Fruit fly (Drosophila melanogaster) whole organism, embryonic: ENCODE results near the gene CG31800.
A peak's percentile ranks its signal among the peaks of the same experiment; 100 is the strongest.

ENCODE experiments used
- BEAF-32 ChIP-seq: fragments of 200-800 bp; sonication (Bioruptor generic); optimal IDR thresholded peaks from 3 replicates; lab custom pipeline; 2017; ENCODE audit warnings: missing biosample characterization, missing genetic modification characterization, mild to moderate bottlenecking, moderate library complexity, missing genetic modification reagents
- Bdp1 ChIP-seq: fragments of 200-800 bp; sonication (Bioruptor generic); optimal IDR thresholded peaks from 3 replicates; lab custom pipeline; 2016; ENCODE audit warnings: missing biosample characterization, missing genetic modification characterization
- Bgb ChIP-seq: fragments of 200-800 bp; sonication (Bioruptor generic); IDR thresholded peaks from 2 replicates; pipeline ENCODE4 v1.3.6; 2022; ENCODE audit warnings: missing biosample characterization, missing genetic modification characterization; ENCODE audit not compliant: partially characterized antibody
- CG10267 ChIP-seq: fragments of 200-800 bp; sonication (Bioruptor generic); optimal IDR thresholded peaks from 2 replicates; lab custom pipeline; 2018; ENCODE audit warnings: missing biosample characterization, mild to moderate bottlenecking, missing genetic modification characterization, moderate library complexity
- CG10366 ChIP-seq: fragments of 200-800 bp; sonication (Bioruptor generic); IDR thresholded peaks from 2 replicates; pipeline ENCODE4 v1.3.6; 2022; ENCODE audit warnings: missing biosample characterization, missing genetic modification characterization
- CG10979 ChIP-seq: fragments of 200-800 bp; sonication (Bioruptor generic); optimal IDR thresholded peaks from 2 replicates; lab custom pipeline; 2018; ENCODE audit warnings: missing biosample characterization, mild to moderate bottlenecking, missing genetic modification characterization, moderate library complexity
- CG13775 ChIP-seq: fragments of 200-800 bp; sonication (Bioruptor generic); optimal IDR thresholded peaks from 3 replicates; lab custom pipeline; 2017; ENCODE audit warnings: missing biosample characterization, mild to moderate bottlenecking, missing genetic modification characterization
- CG1603 ChIP-seq: fragments of 200-800 bp; sonication (Bioruptor generic); optimal IDR thresholded peaks from 2 replicates; lab custom pipeline; 2019; ENCODE audit warnings: missing biosample characterization, mild to moderate bottlenecking, missing genetic modification characterization, moderate library complexity
- CG17359 ChIP-seq: fragments of 200-800 bp; sonication (Bioruptor generic); optimal IDR thresholded peaks from 3 replicates; lab custom pipeline; 2018; ENCODE audit warnings: missing biosample characterization, mild to moderate bottlenecking, missing genetic modification characterization, moderate library complexity
- CG18476 ChIP-seq: fragments of 200-800 bp; sonication (Bioruptor generic); optimal IDR thresholded peaks from 2 replicates; lab custom pipeline; 2016; ENCODE audit warnings: missing biosample characterization, mild to moderate bottlenecking, missing genetic modification characterization
- CG18764 ChIP-seq: fragments of 200-800 bp; sonication (Bioruptor generic); optimal IDR thresholded peaks from 3 replicates; lab custom pipeline; 2016; ENCODE audit warnings: missing biosample characterization, missing genetic modification characterization
- CG30020 ChIP-seq: fragments of 200-800 bp; optimal IDR thresholded peaks from 2 replicates; lab custom pipeline; 2019; ENCODE audit warnings: missing biosample characterization, mild to moderate bottlenecking, missing genetic modification characterization, moderate library complexity
- CG4328 ChIP-seq: fragments of 200-800 bp; sonication (Bioruptor generic); optimal IDR thresholded peaks from 3 replicates; lab custom pipeline; 2017; ENCODE audit warnings: missing biosample characterization, missing genetic modification reagents, missing genetic modification characterization
- CG5953 ChIP-seq: fragments of 200-800 bp; sonication (Bioruptor generic); IDR thresholded peaks from 2 replicates; pipeline ENCODE4 v1.3.6; 2022; ENCODE audit warnings: missing biosample characterization, missing genetic modification characterization
- CG6791 ChIP-seq: fragments of 200-800 bp; sonication (Bioruptor generic); IDR thresholded peaks from 3 replicates; pipeline ENCODE4 v1.3.6; 2022; ENCODE audit warnings: missing biosample characterization, missing genetic modification characterization; ENCODE audit not compliant: partially characterized antibody
- CG9437 ChIP-seq: fragments of 200-800 bp; sonication (Bioruptor generic); optimal IDR thresholded peaks from 2 replicates; lab custom pipeline; 2018; ENCODE audit warnings: missing biosample characterization, mild to moderate bottlenecking, missing genetic modification characterization
- CG9727 ChIP-seq: fragments of 200-800 bp; sonication (Bioruptor generic); optimal IDR thresholded peaks from 3 replicates; lab custom pipeline; 2017; ENCODE audit warnings: missing biosample characterization, mild to moderate bottlenecking, missing genetic modification characterization
- CG9817 ChIP-seq: fragments of 200-800 bp; sonication (Bioruptor generic); optimal IDR thresholded peaks from 2 replicates; lab custom pipeline; 2018; ENCODE audit warnings: missing biosample characterization, mild to moderate bottlenecking, missing genetic modification characterization, moderate library complexity
- Deaf1 ChIP-seq: fragments of 200-800 bp; optimal IDR thresholded peaks from 3 replicates; lab custom pipeline; 2019; ENCODE audit warnings: missing biosample characterization, mild to moderate bottlenecking, missing genetic modification characterization, moderate library complexity
- Dll ChIP-seq: fragments of 200-800 bp; sonication (Bioruptor generic); IDR thresholded peaks from 4 replicates; pipeline ENCODE4 v1.3.6; 2022; ENCODE audit warnings: missing biosample characterization, missing genetic modification characterization; ENCODE audit not compliant: partially characterized antibody
- Doc3 ChIP-seq: fragments of 200-800 bp; sonication (Bioruptor generic); IDR thresholded peaks from 3 replicates; pipeline ENCODE4 v1.3.6; 2022; ENCODE audit warnings: missing biosample characterization, missing genetic modification characterization; ENCODE audit not compliant: partially characterized antibody
- Dp ChIP-seq: fragments of 200-800 bp; sonication (Bioruptor generic); optimal IDR thresholded peaks from 2 replicates; lab custom pipeline; 2018; ENCODE audit warnings: missing biosample characterization, mild to moderate bottlenecking, missing genetic modification characterization, moderate library complexity
- Dref ChIP-seq: fragments of 200-800 bp; sonication (Bioruptor generic); IDR thresholded peaks from 2 replicates; pipeline ENCODE4 v1.3.6; 2022; ENCODE audit warnings: missing biosample characterization, missing genetic modification characterization
- E2f2 ChIP-seq: fragments of 200-800 bp; sonication (Bioruptor generic); IDR thresholded peaks from 2 replicates; pipeline ENCODE4 v1.3.6; 2022; ENCODE audit warnings: missing biosample characterization, missing genetic modification characterization
- Elba2 ChIP-seq: fragments of 200-800 bp; sonication (Bioruptor generic); optimal IDR thresholded peaks from 3 replicates; lab custom pipeline; 2016; ENCODE audit warnings: missing biosample characterization, missing genetic modification characterization
- Hr3 ChIP-seq: fragments of 200-800 bp; sonication (Bioruptor generic); optimal IDR thresholded peaks from 3 replicates; lab custom pipeline; 2016; ENCODE audit warnings: missing biosample characterization, missing genetic modification characterization
- Myb ChIP-seq: fragments of 200-800 bp; sonication (Bioruptor generic); optimal IDR thresholded peaks from 2 replicates; lab custom pipeline; 2016; ENCODE audit warnings: missing biosample characterization, missing genetic modification characterization
- Poxn ChIP-seq: fragments of 200-800 bp; sonication (Bioruptor generic); IDR thresholded peaks from 2 replicates; pipeline ENCODE4 v1.3.6; 2022; ENCODE audit warnings: missing biosample characterization, missing genetic modification characterization
- Sin3A ChIP-seq: fragments of >200 bp; optimal IDR thresholded peaks from 2 replicates; lab custom pipeline; 2018
- Sry-δ ChIP-seq: fragments of 200-800 bp; sonication (Bioruptor generic); optimal IDR thresholded peaks from 2 replicates; lab custom pipeline; 2016; ENCODE audit warnings: missing biosample characterization, missing genetic modification characterization
- Ssrp ChIP-seq: fragments of 200-800 bp; sonication (Bioruptor generic); optimal IDR thresholded peaks from 2 replicates; lab custom pipeline; 2018; ENCODE audit warnings: missing biosample characterization, mild to moderate bottlenecking, missing genetic modification characterization, moderate library complexity
- az2 ChIP-seq: fragments of 200-800 bp; sonication (Bioruptor generic); optimal IDR thresholded peaks from 3 replicates; lab custom pipeline; 2016; ENCODE audit warnings: missing biosample characterization, missing genetic modification characterization
- bowl ChIP-seq: fragments of 200-800 bp; sonication (Bioruptor generic); IDR thresholded peaks from 2 replicates; pipeline ENCODE4 v1.3.6; 2022; ENCODE audit warnings: missing biosample characterization, missing genetic modification characterization
- br ChIP-seq: fragments of >200 bp; optimal IDR thresholded peaks from 2 replicates; lab custom pipeline; 2017
- chinmo ChIP-seq: fragments of 200-800 bp; sonication (Bioruptor generic); IDR thresholded peaks from 4 replicates; pipeline ENCODE4 v1.3.6; 2022; ENCODE audit warnings: missing biosample characterization, missing genetic modification characterization; ENCODE audit not compliant: partially characterized antibody
- croc ChIP-seq: fragments of 200-800 bp; sonication (Bioruptor generic); conservative IDR thresholded peaks from 3 replicates; pipeline ENCODE4 v1.3.6; 2022; ENCODE audit warnings: missing biosample characterization, missing genetic modification characterization
- gcm2 ChIP-seq: fragments of 200-800 bp; sonication (Bioruptor generic); optimal IDR thresholded peaks from 2 replicates; lab custom pipeline; 2016; ENCODE audit warnings: missing biosample characterization, missing genetic modification characterization
- gfzf ChIP-seq: fragments of 200-800 bp; sonication (Bioruptor generic); optimal IDR thresholded peaks from 2 replicates; lab custom pipeline; 2016; ENCODE audit warnings: missing biosample characterization, mild to moderate bottlenecking, missing genetic modification characterization, moderate library complexity
- hb ChIP-seq: fragments of 200-800 bp; sonication (Bioruptor generic); IDR thresholded peaks from 3 replicates; pipeline ENCODE4 v1.3.6; 2022; ENCODE audit warnings: missing biosample characterization, missing genetic modification characterization; ENCODE audit not compliant: partially characterized antibody
- inv ChIP-seq: fragments of 200-800 bp; sonication (Bioruptor generic); IDR thresholded peaks from 2 replicates; pipeline ENCODE4 v1.3.6; 2022; ENCODE audit warnings: missing biosample characterization, missing genetic modification characterization; ENCODE audit not compliant: partially characterized antibody
- pnt ChIP-seq: fragments of 200-800 bp; sonication (Bioruptor generic); optimal IDR thresholded peaks from 3 replicates; lab custom pipeline; 2016; ENCODE audit warnings: missing biosample characterization, missing genetic modification characterization
- pzg ChIP-seq: fragments of 200-800 bp; sonication (Bioruptor generic); optimal IDR thresholded peaks from 3 replicates; lab custom pipeline; 2018; ENCODE audit warnings: missing biosample characterization, mild to moderate bottlenecking, missing genetic modification characterization, moderate library complexity
- ranshi ChIP-seq: fragments of 200-800 bp; sonication (Bioruptor generic); IDR thresholded peaks from 2 replicates; pipeline ENCODE4 v1.3.6; 2022; ENCODE audit warnings: missing biosample characterization, missing genetic modification characterization
- row ChIP-seq: fragments of 200-800 bp; sonication (Bioruptor generic); IDR thresholded peaks from 3 replicates; pipeline ENCODE4 v1.3.6; 2022; ENCODE audit warnings: missing biosample characterization, missing genetic modification characterization
- scrt ChIP-seq: fragments of 200-800 bp; sonication (Bioruptor generic); optimal IDR thresholded peaks from 2 replicates; lab custom pipeline; 2018; ENCODE audit warnings: missing biosample characterization, mild to moderate bottlenecking, missing genetic modification characterization, moderate library complexity
- sna ChIP-seq: fragments of 200-800 bp; sonication (Bioruptor generic); IDR thresholded peaks from 2 replicates; pipeline ENCODE4 v1.3.6; 2022; ENCODE audit warnings: missing biosample characterization, missing genetic modification characterization; ENCODE audit not compliant: partially characterized antibody
- sob ChIP-seq: fragments of 200-800 bp; sonication (Bioruptor generic); IDR thresholded peaks from 2 replicates; pipeline ENCODE4 v1.3.6; 2022; ENCODE audit warnings: missing biosample characterization, missing genetic modification characterization
- tna ChIP-seq: fragments of 200-800 bp; sonication (Bioruptor generic); IDR thresholded peaks from 2 replicates; pipeline ENCODE4 v1.3.6; 2022; ENCODE audit warnings: missing biosample characterization, missing genetic modification characterization; ENCODE audit not compliant: partially characterized antibody
- unc-4 ChIP-seq: fragments of 200-800 bp; sonication (Bioruptor generic); IDR thresholded peaks from 2 replicates; pipeline ENCODE4 v1.3.6; 2022; ENCODE audit warnings: missing biosample characterization, missing genetic modification characterization; ENCODE audit not compliant: partially characterized antibody
- zen2 ChIP-seq: fragments of 200-800 bp; sonication (Bioruptor generic); IDR thresholded peaks from 3 replicates; pipeline ENCODE4 v1.3.6; 2022; ENCODE audit warnings: missing biosample characterization, missing genetic modification characterization; ENCODE audit not compliant: partially characterized antibody
- zfh2 ChIP-seq: fragments of 200-800 bp; sonication (Bioruptor generic); optimal IDR thresholded peaks from 2 replicates; lab custom pipeline; 2016; ENCODE audit warnings: missing biosample characterization, missing genetic modification characterization

The CG31800 gene

dm6 chr2L:19041590-19041989 is 7.2 kb upstream of the CG31800 start, which contains the start of gene Catsup (continued):
- TF ChIP-seq BEAF-32 (GFP tag; lab: Kevin White, UChicago) (peak; percentile 73), E2f2 (GFP tag; lab: Robert Waterston, UW) (peak; percentile 39; the same call in 1 of the 2 replicates), CG1603 (tag; lab: Kevin White, UChicago) (peak; percentile 6), CG9817 (tag; lab: Kevin White, UChicago) (no peak), tna (GFP tag; lab: Robert Waterston, UW) (peak; percentile 64), sna (peak; percentile 78), Sin3A (lab: Kevin White, UChicago) (peak; percentile 20), unc-4 (peak; percentile 70), br (no peak), CG30020 (tag; lab: Kevin White, UChicago) (peak; percentile 78), bowl (GFP tag; lab: Robert Waterston, UW) (no peak), CG9437 (GFP tag; lab: Kevin White, UChicago) (peak; percentile 21), sob (no peak), CG10979 (no peak), Doc3 (GFP tag; lab: Robert Waterston, UW) (peak; percentile 78), CG5953 (GFP tag; lab: Robert Waterston, UW) (no peak), pnt (GFP tag; lab: Kevin White, UChicago) (no peak), CG18476 (GFP tag; lab: Kevin White, UChicago) (no peak), gcm2 (no peak), scrt (no peak), Deaf1 (tag; lab: Kevin White, UChicago) (no peak), Dref (GFP tag; lab: Robert Waterston, UW) (peak; percentile 69), gfzf (GFP tag; lab: Kevin White, UChicago) (no peak), Bgb (GFP tag; lab: Robert Waterston, UW) (peak; percentile 70), CG4328 (no peak), croc (GFP tag; lab: Robert Waterston, UW) (no peak), ranshi (GFP tag; lab: Robert Waterston, UW) (no peak), CG9727 (GFP tag; lab: Kevin White, UChicago) (no peak), Dp (peak; percentile 21), hb (GFP tag; lab: Robert Waterston, UW) (peak; percentile 58; the same call in 1 of the 3 replicates), Myb (GFP tag; lab: Kevin White, UChicago) (peak; percentile 46), Elba2 (GFP tag; lab: Kevin White, UChicago) (no peak), CG13775 (GFP tag; lab: Kevin White, UChicago) (no peak), Dll (GFP tag; lab: Robert Waterston, UW) (peak; percentile 85), CG10267 (peak; percentile 33), Ssrp (tag; lab: Kevin White, UChicago) (no peak), CG18764 (no peak), Poxn (GFP tag; lab: Robert Waterston, UW) (no peak), inv (GFP tag; lab: Robert Waterston, UW) (peak; percentile 61), chinmo (GFP tag; lab: Robert Waterston, UW) (no peak), Hr3 (GFP tag; lab: Kevin White, UChicago) (no peak), Sry-δ (GFP tag; lab: Kevin White, UChicago) (peak; percentile 61), zfh2 (GFP tag; lab: Kevin White, UChicago) (no peak), CG6791 (GFP tag; lab: Robert Waterston, UW) (peak; percentile 76), pzg (peak; percentile 29), CG17359 (tag; lab: Kevin White, UChicago) (no peak), CG10366 (no peak), az2 (no peak), Bdp1 (no peak), row (GFP tag; lab: Robert Waterston, UW) (peak; percentile 14; the same call in 1 of the 3 replicates), zen2 (GFP tag; lab: Robert Waterston, UW) (peak; percentile 43; the same call in 1 of the 3 replicates)
